Fruit fly (Drosophila melanogaster) whole organism, wandering third instar larva: ENCODE results near the gene Or98b.
A peak's percentile ranks its signal among the peaks of the same experiment; 100 is the strongest.

Experiments used
- Abd-B ChIP-seq: fragments of >200 bp; optimal IDR thresholded peaks from 2 replicates; lab custom pipeline; 2017; ENCODE audit warnings: missing biosample characterization, missing genetic modification characterization
- CG9705 ChIP-seq: fragments of 200-800 bp; sonication (Bioruptor generic); optimal IDR thresholded peaks from 2 replicates; lab custom pipeline; 2018; ENCODE audit warnings: missing biosample characterization, mild to moderate bottlenecking, missing genetic modification characterization
- CrebA ChIP-seq: fragments of 200-800 bp; sonication (Bioruptor generic); optimal IDR thresholded peaks from 2 replicates; lab custom pipeline; 2016; ENCODE audit warnings: missing biosample characterization, mild to moderate bottlenecking, missing genetic modification characterization, borderline replicate concordance
- Dfd ChIP-seq: fragments of >200 bp; optimal IDR thresholded peaks from 2 replicates; lab custom pipeline; 2017; ENCODE audit warnings: missing biosample characterization, missing genetic modification characterization
- Dif ChIP-seq: fragments of 200-275, 200-300 bp; sonication (Bioruptor generic); optimal IDR thresholded peaks from 2 replicates; lab custom pipeline; 2018; ENCODE audit warnings: missing biosample characterization, missing genetic modification characterization; ENCODE audit not compliant: partially characterized antibody
- GATAd ChIP-seq: sonication (Bioruptor generic); optimal IDR thresholded peaks from 2 replicates; lab custom pipeline; 2016; ENCODE audit warnings: missing biosample characterization, missing genetic modification characterization
- HLH106 ChIP-seq: fragments of 200-800 bp; optimal IDR thresholded peaks from 3 replicates; lab custom pipeline; 2019; ENCODE audit warnings: missing biosample characterization, mild to moderate bottlenecking, missing genetic modification characterization, moderate library complexity
- Hnf4 ChIP-seq: fragments of 200-800 bp; sonication (Bioruptor generic); optimal IDR thresholded peaks from 2 replicates; lab custom pipeline; 2016; ENCODE audit warnings: missing biosample characterization, mild to moderate bottlenecking, missing genetic modification characterization
- Hr83 ChIP-seq: fragments of 200-300 bp; sonication (Bioruptor generic); optimal IDR thresholded peaks from 2 replicates; lab custom pipeline; 2016; ENCODE audit warnings: missing biosample characterization, mild to moderate bottlenecking, missing genetic modification characterization, moderate library complexity; ENCODE audit not compliant: poor library complexity, severe bottlenecking
- Jra ChIP-seq: sonication (Bioruptor generic); optimal IDR thresholded peaks from 2 replicates; lab custom pipeline; 2016; ENCODE audit warnings: missing biosample characterization, missing genetic modification characterization
- Mio ChIP-seq: sonication (Bioruptor generic); optimal IDR thresholded peaks from 2 replicates; lab custom pipeline; 2016; ENCODE audit warnings: missing biosample characterization, missing genetic modification characterization
- Myc ChIP-seq: fragments of >200 bp; optimal IDR thresholded peaks from 2 replicates; lab custom pipeline; 2017
- N ChIP-seq: fragments of >200 bp; optimal IDR thresholded peaks from 2 replicates; lab custom pipeline; 2018; ENCODE audit warnings: missing biosample characterization, missing external identifiers, missing genetic modification characterization
- OdsH ChIP-seq: fragments of 200-800 bp; sonication (Bioruptor generic); optimal IDR thresholded peaks from 2 replicates; lab custom pipeline; 2016; ENCODE audit warnings: missing biosample characterization, mild to moderate bottlenecking, missing genetic modification characterization
- Rel ChIP-seq, 2 experiments: fragments of 200-800 bp; sonication (Bioruptor generic) in 1 of 2; optimal IDR thresholded peaks; 2 replicates in 1 of 2; 3 replicates in 1 of 2; lab custom pipeline; 2016 to 2019; ENCODE audit warnings: mild to moderate bottlenecking in 2 of 2, missing biosample characterization in 2 of 2, missing genetic modification characterization in 2 of 2, moderate library complexity in 1 of 2
- Sp1 ChIP-seq: fragments of 200-800 bp; sonication (Bioruptor generic); optimal IDR thresholded peaks from 3 replicates; lab custom pipeline; 2019; ENCODE audit warnings: missing biosample characterization, mild to moderate bottlenecking, missing genetic modification characterization, moderate library complexity
- Vsx2 ChIP-seq: fragments of 200-300, 225-300 bp; sonication (Bioruptor generic); optimal IDR thresholded peaks from 2 replicates; lab custom pipeline; 2018; ENCODE audit warnings: missing biosample characterization, missing genetic modification characterization; ENCODE audit not compliant: partially characterized antibody
- br ChIP-seq: fragments of 200-800 bp; sonication (Bioruptor generic); optimal IDR thresholded peaks from 2 replicates; lab custom pipeline; 2016; ENCODE audit warnings: missing biosample characterization, missing genetic modification characterization
- brk ChIP-seq: fragments of 200-800 bp; sonication (Bioruptor generic); optimal IDR thresholded peaks from 2 replicates; lab custom pipeline; 2016; ENCODE audit warnings: missing biosample characterization, mild to moderate bottlenecking, missing genetic modification characterization
- dl ChIP-seq, 2 experiments: fragments of 175-275, 200-275 bp in 1 of 2; fragments of 200-275 bp in 1 of 2; sonication (Bioruptor generic); optimal IDR thresholded peaks; lab custom pipeline; 2018; ENCODE audit warnings: mild to moderate bottlenecking in 2 of 2, missing biosample characterization in 2 of 2, missing genetic modification characterization in 2 of 2, moderate library complexity in 2 of 2; ENCODE audit not compliant: partially characterized antibody in 2 of 2, insufficient read depth in 1 of 2
- dsf ChIP-seq: sonication (Bioruptor generic); optimal IDR thresholded peaks from 2 replicates; lab custom pipeline; 2016; ENCODE audit warnings: missing biosample characterization, missing genetic modification characterization, borderline replicate concordance
- ey ChIP-seq: fragments of 200-800 bp; sonication (Bioruptor generic); optimal IDR thresholded peaks from 2 replicates; lab custom pipeline; 2016; ENCODE audit warnings: missing biosample characterization, missing genetic modification characterization
- foxo ChIP-seq, 2 experiments: fragments of 200-800 bp; sonication (Bioruptor generic); optimal IDR thresholded peaks; 2 replicates in 1 of 2; 3 replicates in 1 of 2; lab custom pipeline; 2016 to 2017; ENCODE audit warnings: missing biosample characterization in 2 of 2, missing genetic modification characterization in 2 of 2
- fru ChIP-seq: fragments of 200-800 bp; sonication (Bioruptor generic); optimal IDR thresholded peaks from 3 replicates; lab custom pipeline; 2016; ENCODE audit warnings: missing biosample characterization, mild to moderate bottlenecking, missing genetic modification characterization
- jim ChIP-seq: fragments of 175-275, 200-325 bp; sonication (Bioruptor generic); optimal IDR thresholded peaks from 2 replicates; lab custom pipeline; 2016; ENCODE audit warnings: missing biosample characterization, mild to moderate bottlenecking, missing genetic modification characterization
- lola ChIP-seq: fragments of >200 bp; optimal IDR thresholded peaks from 2 replicates; lab custom pipeline; 2017; ENCODE audit warnings: missing biosample characterization, missing genetic modification characterization
- pan ChIP-seq: fragments of >200 bp; optimal IDR thresholded peaks from 2 replicates; lab custom pipeline; 2017
- psq ChIP-seq: fragments of 200-800 bp; sonication (Bioruptor generic); optimal IDR thresholded peaks from 3 replicates; lab custom pipeline; 2017; ENCODE audit warnings: missing biosample characterization, mild to moderate bottlenecking, missing genetic modification characterization, moderate library complexity
- rgr ChIP-seq: fragments of 200-800 bp; sonication (Bioruptor generic); optimal IDR thresholded peaks from 3 replicates; lab custom pipeline; 2016; ENCODE audit warnings: missing biosample characterization, mild to moderate bottlenecking, missing genetic modification characterization
- sage ChIP-seq: fragments of 200-800 bp; sonication (Bioruptor generic); optimal IDR thresholded peaks from 2 replicates; lab custom pipeline; 2016; ENCODE audit warnings: missing biosample characterization, mild to moderate bottlenecking, missing genetic modification characterization
- sv ChIP-seq: fragments of 200-800 bp; sonication (Bioruptor generic); optimal IDR thresholded peaks from 3 replicates; lab custom pipeline; 2016; ENCODE audit warnings: missing biosample characterization, missing genetic modification characterization
- tai ChIP-seq: sonication (Bioruptor generic); optimal IDR thresholded peaks from 2 replicates; lab custom pipeline; 2016; ENCODE audit warnings: missing biosample characterization, missing genetic modification characterization
- usp ChIP-seq: fragments of >200 bp; optimal IDR thresholded peaks from 2 replicates; lab custom pipeline; 2017; ENCODE audit warnings: missing biosample characterization, missing genetic modification characterization
- woc ChIP-seq: sonication (Bioruptor generic); optimal IDR thresholded peaks from 2 replicates; lab custom pipeline; 2016; ENCODE audit warnings: missing biosample characterization, mild to moderate bottlenecking, missing genetic modification characterization

Or98b gene

DNA sequence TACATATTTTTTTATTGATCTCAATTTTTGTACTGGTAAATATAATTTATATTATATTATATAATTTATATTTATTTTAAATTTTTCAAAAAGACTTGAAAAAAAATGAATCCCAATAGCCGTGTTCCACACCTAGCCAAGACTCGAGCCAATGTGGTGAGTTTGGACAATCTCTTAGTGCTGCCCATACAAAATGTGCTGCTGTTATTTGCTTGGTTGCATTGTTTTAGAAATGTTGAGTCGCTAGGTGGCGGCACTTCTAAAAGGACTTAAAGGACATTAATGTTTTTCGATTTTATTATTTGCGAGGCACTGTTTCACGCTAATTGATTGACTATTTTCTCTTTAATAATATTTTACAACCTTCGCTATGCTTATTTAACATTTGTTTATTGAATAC lies 6.8 kb upstream of the Or98b start:
- TF ChIP-seq Hnf4 (GFP tag; lab: Kevin White, UChicago): no peak
- no peak for TF ChIP-seq brk (GFP tag; lab: Kevin White, UChicago)
- peak; percentile 76 for TF ChIP-seq Myc (lab: Kevin White, UChicago)
- TF ChIP-seq, all 38 proteins: peak for 1

DNA sequence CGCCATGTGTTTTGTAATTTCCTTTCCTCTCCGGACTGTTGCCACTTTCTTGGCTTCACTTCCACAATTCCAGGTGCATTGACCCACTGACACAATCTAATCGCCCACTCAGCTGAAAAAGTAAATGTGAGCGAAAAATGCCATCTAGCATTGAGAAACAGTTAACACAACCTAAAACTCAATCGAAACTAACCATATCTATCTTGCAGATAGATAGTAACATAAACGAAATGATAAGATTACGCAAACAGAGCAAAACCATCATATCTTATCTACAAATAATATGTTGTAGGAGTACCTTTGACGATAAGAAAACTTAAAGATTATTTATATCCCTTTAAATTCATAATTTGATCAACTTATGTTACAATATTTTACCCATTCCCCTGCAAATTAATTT lies 7.6 kb downstream of the Or98b start:
- no peak for TF ChIP-seq lola (GFP tag; lab: Kevin White, UChicago)
- no peak for TF ChIP-seq rgr (GFP tag; lab: Kevin White, UChicago)
- TF ChIP-seq N (GFP tag; lab: Kevin White, UChicago): no peak
- no peak for TF ChIP-seq foxo (GFP tag; optimal IDR thresholded peaks at IDR 0.05; lab: Kevin White, UChicago)
- TF ChIP-seq sv: no peak
- no peak for TF ChIP-seq brk (GFP tag; lab: Kevin White, UChicago)
- TF ChIP-seq OdsH (GFP tag; lab: Kevin White, UChicago): no peak
- TF ChIP-seq Mio: no peak
- no peak for TF ChIP-seq jim (GFP tag; lab: Kevin White, UChicago)
- TF ChIP-seq br (GFP tag; lab: Kevin White, UChicago): no peak
- no peak for TF ChIP-seq Rel (GFP tag; optimal IDR thresholded peaks at IDR 0.05; lab: Kevin White, UChicago)
- TF ChIP-seq Rel (tag; optimal IDR thresholded peaks at IDR 0.05; lab: Kevin White, UChicago): no peak
- no peak for TF ChIP-seq usp (GFP tag; lab: Kevin White, UChicago)
- no peak for TF ChIP-seq Myc (lab: Kevin White, UChicago)
- TF ChIP-seq psq (GFP tag; lab: Kevin White, UChicago): no peak
- TF ChIP-seq Dfd (GFP tag; lab: Kevin White, UChicago): no peak
- TF ChIP-seq dsf (GFP tag; lab: Kevin White, UChicago): no peak
- TF ChIP-seq tai (GFP tag; lab: Kevin White, UChicago): no peak
- TF ChIP-seq CG9705 (GFP tag; lab: Kevin White, UChicago): no peak

DNA sequence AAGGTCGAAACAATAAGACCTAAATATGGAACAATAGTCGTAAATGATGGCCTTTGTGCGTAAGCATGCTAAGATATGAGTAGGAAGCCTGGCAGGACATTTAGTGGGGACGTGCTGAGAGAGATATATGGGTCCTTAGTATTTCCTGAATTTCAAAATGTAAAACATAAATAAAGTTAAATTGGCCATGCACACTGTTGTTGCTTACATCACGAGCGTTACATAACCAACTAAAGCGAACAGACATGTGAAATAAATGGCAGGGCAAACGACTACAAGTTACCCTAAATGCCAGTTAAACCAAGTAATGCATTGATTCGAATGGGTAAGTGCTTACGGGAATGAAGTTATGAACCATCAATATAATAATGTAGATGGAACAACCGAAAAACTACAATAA lies 23.7 kb downstream of the Or98b start:
- no peak for TF ChIP-seq OdsH (GFP tag; lab: Kevin White, UChicago)
- TF ChIP-seq Sp1: no peak
- TF ChIP-seq foxo (GFP tag; optimal IDR thresholded peaks at IDR 0.05; lab: Kevin White, UChicago): no peak
- TF ChIP-seq Hnf4 (GFP tag; lab: Kevin White, UChicago): no peak
- no peak for TF ChIP-seq lola (GFP tag; lab: Kevin White, UChicago)
- TF ChIP-seq Hr83 (GFP tag; lab: Kevin White, UChicago): no peak
- no peak for TF ChIP-seq pan
- TF ChIP-seq CG9705 (GFP tag; lab: Kevin White, UChicago): no peak
- TF ChIP-seq sage (GFP tag; lab: Kevin White, UChicago): no peak
- TF ChIP-seq CrebA (GFP tag; lab: Kevin White, UChicago): no peak
- TF ChIP-seq usp (GFP tag; lab: Kevin White, UChicago): no peak
- TF ChIP-seq psq (GFP tag; lab: Kevin White, UChicago): no peak
- no peak for TF ChIP-seq ey (GFP tag; lab: Kevin White, UChicago)
- no peak for TF ChIP-seq dl (GFP tag; optimal IDR thresholded peaks at IDR 0.05; lab: Kevin White, UChicago; ENCODE audit: insufficient read depth in 1 of 2, partially characterized antibody in 2 of 2)
- no peak for TF ChIP-seq woc (GFP tag; lab: Kevin White, UChicago)
- no peak for TF ChIP-seq dsf (GFP tag; lab: Kevin White, UChicago)
- TF ChIP-seq Dfd (GFP tag; lab: Kevin White, UChicago): no peak
- no peak for TF ChIP-seq Mio
- TF ChIP-seq GATAd (GFP tag; lab: Kevin White, UChicago): no peak

DNA sequence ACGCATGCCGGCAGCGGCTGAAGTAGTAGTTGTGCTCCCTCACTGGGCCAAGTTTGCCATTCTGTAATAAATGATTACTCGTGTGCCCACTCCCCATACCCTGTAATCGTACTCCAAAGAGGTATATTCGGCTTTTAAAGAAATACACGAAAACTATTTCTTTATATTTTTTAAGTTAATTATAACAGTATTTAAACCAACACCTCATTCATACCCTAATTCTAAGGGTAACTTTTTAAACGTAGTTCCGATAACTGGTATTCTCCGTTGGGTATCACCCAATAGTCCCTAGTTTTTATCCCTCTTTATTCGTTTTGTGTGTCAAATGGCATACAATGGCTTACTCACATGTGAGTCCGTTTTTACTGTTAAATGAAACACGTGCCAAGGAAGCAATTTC lies 25.6 kb downstream of the Or98b start:
- TF ChIP-seq tai (GFP tag; lab: Kevin White, UChicago) (no peak), CrebA (GFP tag; lab: Kevin White, UChicago) (no peak), Vsx2 (GFP tag; lab: Kevin White, UChicago) (no peak), brk (GFP tag; lab: Kevin White, UChicago) (no peak), Abd-B (GFP tag; lab: Kevin White, UChicago) (no peak), OdsH (GFP tag; lab: Kevin White, UChicago) (no peak), psq (GFP tag; lab: Kevin White, UChicago) (no peak), Hr83 (GFP tag; lab: Kevin White, UChicago) (no peak), Dif (no peak), woc (GFP tag; lab: Kevin White, UChicago) (no peak), foxo (GFP tag; optimal IDR thresholded peaks at IDR 0.05; lab: Kevin White, UChicago) (no peak), HLH106 (no peak), Jra (no peak), fru (GFP tag; lab: Kevin White, UChicago) (no peak), rgr (GFP tag; lab: Kevin White, UChicago) (no peak), Sp1 (no peak), Myc (lab: Kevin White, UChicago) (no peak)
